Worm (Caenorhabditis elegans): ENCODE data around the gene nmur-3.

nmur-3 gene

ce11 chrX:4490400-4490799 lies 24.1 kb downstream of the nmur-3 start:
- TF ChIP-seq set-16 (GFP tag; IDR thresholded peaks at IDR 0.05) (no peak), php-3 (GFP tag; IDR thresholded peaks at IDR 0.05) (no peak), ceh-44 (GFP tag; IDR thresholded peaks at IDR 0.05) (no peak), spr-3 (GFP tag; optimal IDR thresholded peaks at IDR 0.05) (no peak), ZK546.5 (tag; optimal IDR thresholded peaks at IDR 0.05) (no peak), spr-1 (tag; optimal IDR thresholded peaks at IDR 0.05) (no peak), pqm-1 (tag; optimal IDR thresholded peaks at IDR 0.05) (no peak), lsy-2 (tag; optimal IDR thresholded peaks at IDR 0.05) (peak in 1 of 2 experiments; percentile 33), nhr-102 (tag; optimal IDR thresholded peaks at IDR 0.05) (no peak), hlh-11 (tag; optimal IDR thresholded peaks at IDR 0.05) (no peak), hlh-30 (tag; optimal IDR thresholded peaks at IDR 0.05; ENCODE audit: insufficient read depth) (peak; percentile 55), Y5F2A.4 (GFP tag; optimal IDR thresholded peaks at IDR 0.05) (no peak), tra-1 (GFP tag; IDR thresholded peaks at IDR 0.05) (no peak), mdl-1 (tag; optimal IDR thresholded peaks at IDR 0.05) (peak in 1 of 2 experiments; percentile 15), madf-9 (GFP tag; conservative IDR thresholded peaks at IDR 0.05) (no peak), F10B5.3 (tag; optimal IDR thresholded peaks at IDR 0.05) (no peak), nhr-11 (tag; optimal IDR thresholded peaks at IDR 0.05) (peak; percentile 81), egl-27 (tag; optimal IDR thresholded peaks at IDR 0.05) (no peak), nhr-41 (GFP tag; IDR thresholded peaks at IDR 0.05) (no peak), daf-8 (GFP tag; IDR thresholded peaks at IDR 0.05) (no peak), nhr-111 (GFP tag; optimal IDR thresholded peaks at IDR 0.05) (no peak), unc-130 (GFP tag; optimal IDR thresholded peaks at IDR 0.05) (no peak), D1046.2 (GFP tag; IDR thresholded peaks at IDR 0.05) (no peak), daf-12 (tag; optimal IDR thresholded peaks at IDR 0.05) (no peak), lin-39 (tag; optimal IDR thresholded peaks at IDR 0.05) (no peak), zfp-3 (GFP tag; conservative IDR thresholded peaks at IDR 0.05) (no peak), F26F4.8 (GFP tag; conservative IDR thresholded peaks at IDR 0.05) (no peak), tag-97 (GFP tag; IDR thresholded peaks at IDR 0.05) (no peak), dve-1 (tag; optimal IDR thresholded peaks at IDR 0.05; ENCODE audit: insufficient read depth) (no peak), fkh-10 (GFP tag; optimal IDR thresholded peaks at IDR 0.05) (no peak), madf-5 (GFP tag; IDR thresholded peaks at IDR 0.05) (no peak)

- TF ChIP-seq Y5F2A.4 (GFP tag; optimal IDR thresholded peaks at IDR 0.05) (no peak), pha-4 (GFP tag; IDR thresholded peaks at IDR 0.05) (no peak), pha-4 (tag; optimal IDR thresholded peaks at IDR 0.05) (peak; percentile 55), sdz-12 (GFP tag; optimal IDR thresholded peaks at IDR 0.05) (no peak), dve-1 (tag; optimal IDR thresholded peaks at IDR 0.05; ENCODE audit: insufficient read depth) (peak; percentile 37), nhr-6 (tag; optimal IDR thresholded peaks at IDR 0.05) (no peak), daf-16 (GFP tag; optimal IDR thresholded peaks at IDR 0.05) (no peak), daf-16 (tag; optimal IDR thresholded peaks at IDR 0.05) (peak; percentile 50)
Observed at ce11 chrX:4492199-4492598, 25.9 kb downstream of the nmur-3 start, which contains the start of gene F46H6.5. Gene F46H6.5 (minus strand): TSS chrX:4492208.

ce11 chrX:4493439-4494006 lies 27.2 kb downstream of the nmur-3 start:
- TF ChIP-seq cey-2 (tag; optimal IDR thresholded peaks at IDR 0.05; ENCODE audit: borderline replicate concordance, insufficient read depth) = no peak
- no peak for TF ChIP-seq Y48G9A.11 (GFP tag; IDR thresholded peaks at IDR 0.05)
- peak; percentile 96 for TF ChIP-seq aha-1 (tag)
- TF ChIP-seq snpc-4 (tag; optimal IDR thresholded peaks at IDR 0.05) = no peak
- no peak for TF ChIP-seq dmd-6 (GFP tag; IDR thresholded peaks at IDR 0.05)
